Fruit fly (Drosophila melanogaster) whole organism, embryonic: Measurements from ENCODE around the gene CG15865.

ENCODE experiments used
- Atf3 ChIP-seq: fragments of 200-800 bp; sonication (Bioruptor generic); optimal IDR thresholded peaks from 3 replicates; lab custom pipeline; 2016; ENCODE audit warnings: missing biosample characterization, missing genetic modification characterization
- CG10366 ChIP-seq: fragments of 200-800 bp; sonication (Bioruptor generic); IDR thresholded peaks from 2 replicates; pipeline ENCODE4 v1.3.6; 2022; ENCODE audit warnings: missing biosample characterization, missing genetic modification characterization
- CG10543 ChIP-seq: fragments of 200-800 bp; sonication (Bioruptor generic); optimal IDR thresholded peaks from 3 replicates; lab custom pipeline; 2017; ENCODE audit warnings: missing biosample characterization, mild to moderate bottlenecking, missing genetic modification characterization, moderate library complexity
- CG10565 ChIP-seq: fragments of 200-800 bp; sonication (Bioruptor generic); optimal IDR thresholded peaks from 3 replicates; lab custom pipeline; 2016; ENCODE audit warnings: missing biosample characterization, mild to moderate bottlenecking, missing genetic modification characterization
- CG11456 ChIP-seq: fragments of 200-800 bp; sonication (Bioruptor generic); IDR thresholded peaks from 3 replicates; pipeline ENCODE4 v1.3.6; 2022; ENCODE audit warnings: missing biosample characterization, missing genetic modification characterization
- CG11695 ChIP-seq: fragments of 200-800 bp; sonication (Bioruptor generic); IDR thresholded peaks from 3 replicates; pipeline ENCODE4 v1.3.6; 2022; ENCODE audit warnings: missing biosample characterization, missing genetic modification characterization
- CG12391 ChIP-seq: fragments of 200-800 bp; sonication (Bioruptor generic); optimal IDR thresholded peaks from 3 replicates; lab custom pipeline; 2018; ENCODE audit warnings: missing biosample characterization, mild to moderate bottlenecking, missing genetic modification characterization, moderate library complexity
- CG14667 ChIP-seq: fragments of 200-800 bp; sonication (Bioruptor generic); IDR thresholded peaks from 2 replicates; pipeline ENCODE4 v1.3.6; 2022; ENCODE audit warnings: missing biosample characterization, missing genetic modification characterization
- CG15514 ChIP-seq: fragments of 200-800 bp; sonication (Bioruptor generic); optimal IDR thresholded peaks from 3 replicates; lab custom pipeline; 2017; ENCODE audit warnings: missing biosample characterization, missing genetic modification characterization, mild to moderate bottlenecking, moderate library complexity, missing genetic modification reagents
- CG18599 ChIP-seq: fragments of 200-800 bp; sonication (Bioruptor generic); optimal IDR thresholded peaks from 3 replicates; lab custom pipeline; 2017; ENCODE audit warnings: missing biosample characterization, missing genetic modification characterization, mild to moderate bottlenecking, moderate library complexity, missing genetic modification reagents
- CG2199 ChIP-seq: fragments of 200-800 bp; sonication (Bioruptor generic); IDR thresholded peaks from 3 replicates; pipeline ENCODE4 v1.3.6; 2022; ENCODE audit warnings: missing biosample characterization, missing genetic modification characterization
- CG2712 ChIP-seq: fragments of 200-800 bp; optimal IDR thresholded peaks from 3 replicates; lab custom pipeline; 2019; ENCODE audit warnings: missing biosample characterization, mild to moderate bottlenecking, missing genetic modification characterization, moderate library complexity
- CG2875 ChIP-seq: fragments of 200-800 bp; sonication (Bioruptor generic); optimal IDR thresholded peaks from 2 replicates; lab custom pipeline; 2017; ENCODE audit warnings: missing biosample characterization, mild to moderate bottlenecking, missing genetic modification characterization, missing genetic modification reagents
- CG34376 ChIP-seq: fragments of 200-800 bp; sonication (Bioruptor generic); optimal IDR thresholded peaks from 2 replicates; lab custom pipeline; 2018; ENCODE audit warnings: missing biosample characterization, mild to moderate bottlenecking, missing genetic modification characterization
- CG4282 ChIP-seq: fragments of 200-800 bp; sonication (Bioruptor generic); optimal IDR thresholded peaks from 2 replicates; lab custom pipeline; 2016; ENCODE audit warnings: missing biosample characterization, missing genetic modification characterization
- CG4360 ChIP-seq: fragments of 200-800 bp; sonication (Bioruptor generic); IDR thresholded peaks from 2 replicates; pipeline ENCODE4 v1.3.6; 2022; ENCODE audit warnings: missing biosample characterization, missing genetic modification characterization
- CG4424 ChIP-seq: fragments of 200-800 bp; sonication (Bioruptor generic); optimal IDR thresholded peaks from 3 replicates; lab custom pipeline; 2016; ENCODE audit warnings: missing biosample characterization, missing genetic modification characterization
- CG6254 ChIP-seq: fragments of 200-800 bp; sonication (Bioruptor generic); optimal IDR thresholded peaks from 3 replicates; lab custom pipeline; 2017; ENCODE audit warnings: mild to moderate bottlenecking, missing biosample characterization, missing genetic modification reagents, missing genetic modification characterization
- CG6272 ChIP-seq: fragments of 200-800 bp; sonication (Bioruptor generic); IDR thresholded peaks from 2 replicates; pipeline ENCODE4 v1.3.6; 2022; ENCODE audit warnings: missing biosample characterization, missing genetic modification characterization
- CG7745 ChIP-seq: fragments of 200-800 bp; sonication (Bioruptor generic); optimal IDR thresholded peaks from 2 replicates; lab custom pipeline; 2018; ENCODE audit warnings: missing biosample characterization, mild to moderate bottlenecking, missing genetic modification characterization, moderate library complexity
- CG7839 ChIP-seq: fragments of 200-800 bp; sonication (Bioruptor generic); optimal IDR thresholded peaks from 3 replicates; lab custom pipeline; 2018; ENCODE audit warnings: missing biosample characterization, mild to moderate bottlenecking, missing genetic modification characterization, moderate library complexity
- CG8388 ChIP-seq: fragments of 200-800 bp; sonication (Bioruptor generic); optimal IDR thresholded peaks from 2 replicates; lab custom pipeline; 2019; ENCODE audit warnings: missing biosample characterization, mild to moderate bottlenecking, missing genetic modification characterization, moderate library complexity
- CrebB ChIP-seq: fragments of 200-800 bp; sonication (Bioruptor generic); optimal IDR thresholded peaks from 3 replicates; lab custom pipeline; 2018; ENCODE audit warnings: missing biosample characterization, mild to moderate bottlenecking, missing genetic modification characterization
- Dek ChIP-seq: fragments of 200-800 bp; sonication (Bioruptor generic); optimal IDR thresholded peaks from 3 replicates; lab custom pipeline; 2019; ENCODE audit warnings: missing biosample characterization, mild to moderate bottlenecking, missing genetic modification characterization, moderate library complexity
- Dref ChIP-seq: fragments of 200-800 bp; sonication (Bioruptor generic); IDR thresholded peaks from 2 replicates; pipeline ENCODE4 v1.3.6; 2022; ENCODE audit warnings: missing biosample characterization, missing genetic modification characterization
- Ets97D ChIP-seq: fragments of 200-800 bp; sonication (Bioruptor generic); optimal IDR thresholded peaks from 3 replicates; lab custom pipeline; 2016; ENCODE audit warnings: missing biosample characterization, missing genetic modification characterization
- Gsc ChIP-seq: fragments of 200-800 bp; sonication (Bioruptor generic); IDR thresholded peaks from 2 replicates; pipeline ENCODE4 v1.3.6; 2022; ENCODE audit warnings: missing biosample characterization, missing genetic modification characterization
- Gug ChIP-seq: fragments of 200-800 bp; sonication (Bioruptor generic); IDR thresholded peaks from 4 replicates; pipeline ENCODE4 v1.3.6; 2022; ENCODE audit warnings: missing biosample characterization, missing genetic modification characterization
- HmgZ ChIP-seq: fragments of 200-800 bp; sonication (Bioruptor generic); optimal IDR thresholded peaks from 2 replicates; lab custom pipeline; 2018; ENCODE audit warnings: missing biosample characterization, mild to moderate bottlenecking, missing genetic modification characterization
- Hmx ChIP-seq: fragments of 200-800 bp; sonication (Bioruptor generic); optimal IDR thresholded peaks from 2 replicates; lab custom pipeline; 2016; ENCODE audit warnings: missing biosample characterization, missing genetic modification characterization
- Hr3 ChIP-seq: fragments of 200-800 bp; sonication (Bioruptor generic); optimal IDR thresholded peaks from 3 replicates; lab custom pipeline; 2016; ENCODE audit warnings: missing biosample characterization, missing genetic modification characterization
- Hr78 ChIP-seq, 2 experiments: fragments of 200-800 bp in 1 of 2; fragments of >200 bp in 1 of 2; sonication (Bioruptor generic) in 1 of 2; optimal IDR thresholded peaks; 2 replicates each; lab custom pipeline; 2017 to 2019; ENCODE audit warnings: missing biosample characterization in 2 of 2, missing genetic modification characterization in 2 of 2, mild to moderate bottlenecking in 1 of 2, moderate library complexity in 1 of 2
- Mad ChIP-seq: fragments of 200-800 bp; sonication (Bioruptor generic); optimal IDR thresholded peaks from 2 replicates; lab custom pipeline; 2016; ENCODE audit warnings: missing biosample characterization, missing genetic modification characterization
- Poxn ChIP-seq: fragments of 200-800 bp; sonication (Bioruptor generic); IDR thresholded peaks from 2 replicates; pipeline ENCODE4 v1.3.6; 2022; ENCODE audit warnings: missing biosample characterization, missing genetic modification characterization
- Sry-β ChIP-seq: fragments of 200-800 bp; sonication (Bioruptor generic); optimal IDR thresholded peaks from 2 replicates; lab custom pipeline; 2018; ENCODE audit warnings: missing biosample characterization, mild to moderate bottlenecking, missing genetic modification characterization, moderate library complexity
- Taf1 ChIP-seq: fragments of 200-800 bp; sonication (Bioruptor generic); IDR thresholded peaks from 2 replicates; pipeline ENCODE4 v1.3.6; 2022; ENCODE audit warnings: missing biosample characterization, missing genetic modification characterization
- amos ChIP-seq: fragments of 200-800 bp; sonication (Bioruptor generic); IDR thresholded peaks from 2 replicates; pipeline ENCODE4 v1.3.6; 2022; ENCODE audit warnings: missing biosample characterization, missing genetic modification characterization; ENCODE audit not compliant: partially characterized antibody
- bab2 ChIP-seq: fragments of 200-800 bp; sonication (Bioruptor generic); optimal IDR thresholded peaks from 2 replicates; lab custom pipeline; 2016; ENCODE audit warnings: missing biosample characterization, missing genetic modification characterization
- cad ChIP-seq: fragments of >200 bp; optimal IDR thresholded peaks from 2 replicates; lab custom pipeline; 2017; ENCODE audit warnings: missing biosample characterization, missing genetic modification characterization
- fd3F ChIP-seq: fragments of 200-800 bp; sonication (Bioruptor generic); optimal IDR thresholded peaks from 2 replicates; lab custom pipeline; 2018; ENCODE audit warnings: missing biosample characterization, mild to moderate bottlenecking, missing genetic modification characterization, moderate library complexity
- gfzf ChIP-seq: fragments of 200-800 bp; sonication (Bioruptor generic); optimal IDR thresholded peaks from 2 replicates; lab custom pipeline; 2016; ENCODE audit warnings: missing biosample characterization, mild to moderate bottlenecking, missing genetic modification characterization, moderate library complexity
- maf-S ChIP-seq: fragments of 200-800 bp; sonication (Bioruptor generic); optimal IDR thresholded peaks from 2 replicates; lab custom pipeline; 2016; ENCODE audit warnings: missing biosample characterization, missing genetic modification characterization
- pan ChIP-seq, 4 experiments: fragments of >200 bp in 3 of 4; fragments of 200-800 bp in 1 of 4; sonication (Bioruptor generic) in 1 of 4; optimal IDR thresholded peaks in 3 of 4; IDR thresholded peaks in 1 of 4; 2 replicates each; pipeline versions ENCODE4 v1.3.6 to Lab custom; 2017 to 2022; ENCODE audit warnings: missing biosample characterization in 2 of 4, missing genetic modification characterization in 2 of 4, mixed read lengths in 1 of 4
- pros ChIP-seq: fragments of 200-800 bp; sonication (Bioruptor generic); optimal IDR thresholded peaks from 3 replicates; lab custom pipeline; 2019; ENCODE audit warnings: missing biosample characterization, mild to moderate bottlenecking, missing genetic modification characterization, moderate library complexity
- salm ChIP-seq: fragments of 200-800 bp; sonication (Bioruptor generic); optimal IDR thresholded peaks from 2 replicates; lab custom pipeline; 2018; ENCODE audit warnings: missing biosample characterization, mild to moderate bottlenecking, missing genetic modification characterization
- scrt ChIP-seq: fragments of 200-800 bp; sonication (Bioruptor generic); optimal IDR thresholded peaks from 2 replicates; lab custom pipeline; 2018; ENCODE audit warnings: missing biosample characterization, mild to moderate bottlenecking, missing genetic modification characterization, moderate library complexity
- shn ChIP-seq: fragments of 200-800 bp; sonication (Bioruptor generic); optimal IDR thresholded peaks from 3 replicates; lab custom pipeline; 2016; ENCODE audit warnings: missing biosample characterization, missing genetic modification characterization
- zfh1 ChIP-seq: fragments of 200-800 bp; sonication (Bioruptor generic); IDR thresholded peaks from 3 replicates; pipeline ENCODE4 v1.3.6; 2022; ENCODE audit warnings: missing biosample characterization, missing genetic modification characterization

CG15865 gene

dm6 chrX:16695658-16696181, 31.5 kb upstream of the CG15865 start, which contains the start of gene CG4678 (continued):
- TF ChIP-seq CG2199 (GFP tag; lab: Robert Waterston, UW): peak; percentile 79; the same call in 2 of the 3 replicates
- no peak for TF ChIP-seq Taf1 (GFP tag; lab: Robert Waterston, UW)
- no peak for TF ChIP-seq CG34376 (GFP tag; lab: Kevin White, UChicago)
- peak; percentile 24 for TF ChIP-seq CG15514 (GFP tag; lab: Kevin White, UChicago)
- no peak for TF ChIP-seq Dek (tag; lab: Kevin White, UChicago)
- no peak for TF ChIP-seq pros (GFP tag; lab: Kevin White, UChicago)
- TF ChIP-seq CG4424: no peak
- no peak for TF ChIP-seq fd3F
- TF ChIP-seq HmgZ: peak; percentile 20
- peak; percentile 14 for TF ChIP-seq CG6254
- no peak for TF ChIP-seq CG11456 (GFP tag; lab: Robert Waterston, UW)
- TF ChIP-seq CG4282 (GFP tag; lab: Kevin White, UChicago): no peak
- TF ChIP-seq CG2712: peak; percentile 5
- no peak for TF ChIP-seq CG14667
- no peak for TF ChIP-seq CG7839
- TF ChIP-seq maf-S: no peak
- no peak for TF ChIP-seq Hr78 (GFP tag; optimal IDR thresholded peaks at IDR 0.05; lab: Kevin White, UChicago)
- no peak for TF ChIP-seq CG11695 (GFP tag; lab: Robert Waterston, UW)
- no peak for TF ChIP-seq Gug (GFP tag; lab: Robert Waterston, UW)
- TF ChIP-seq Gsc (GFP tag; lab: Robert Waterston, UW): no peak
- no peak for TF ChIP-seq CG12391 (tag; lab: Kevin White, UChicago)
- TF ChIP-seq Atf3 (GFP tag; lab: Kevin White, UChicago): no peak
- TF ChIP-seq CG2875 (GFP tag; lab: Kevin White, UChicago): no peak
- no peak for TF ChIP-seq CG8388 (GFP tag; lab: Kevin White, UChicago)
- TF ChIP-seq zfh1 (GFP tag; lab: Robert Waterston, UW): no peak
- no peak for TF ChIP-seq CG10565 (GFP tag; lab: Kevin White, UChicago)
- TF ChIP-seq bab2 (GFP tag; lab: Kevin White, UChicago): no peak
- TF ChIP-seq Sry-β (GFP tag; lab: Kevin White, UChicago): no peak
- TF ChIP-seq Hmx (GFP tag; lab: Kevin White, UChicago): no peak
- TF ChIP-seq salm (tag; lab: Kevin White, UChicago): no peak
- TF ChIP-seq CrebB (tag; lab: Kevin White, UChicago): no peak
- TF ChIP-seq shn: no peak
- peak; percentile 32; the same call in 1 of the 2 replicates for TF ChIP-seq amos (GFP tag; lab: Robert Waterston, UW)
- TF ChIP-seq scrt (GFP tag; lab: Kevin White, UChicago): no peak
- no peak for TF ChIP-seq Mad (GFP tag; lab: Kevin White, UChicago)
- no peak for TF ChIP-seq CG18599 (GFP tag; lab: Kevin White, UChicago)
- no peak for TF ChIP-seq CG6272
- TF ChIP-seq cad (GFP tag; lab: Kevin White, UChicago): no peak
- TF ChIP-seq Poxn (GFP tag; lab: Robert Waterston, UW): no peak
- TF ChIP-seq CG7745: no peak
- peak; percentile 72 for TF ChIP-seq gfzf (GFP tag; lab: Kevin White, UChicago)
- TF ChIP-seq CG10366 (GFP tag; lab: Robert Waterston, UW): no peak
- no peak for TF ChIP-seq Hr3 (GFP tag; lab: Kevin White, UChicago)
- no peak for TF ChIP-seq CG10543
- no peak for TF ChIP-seq CG4360 (GFP tag; lab: Robert Waterston, UW)
- TF ChIP-seq Ets97D (GFP tag; lab: Kevin White, UChicago): peak; percentile 52
- peak; percentile 46; the same call in 1 of the 2 replicates for TF ChIP-seq Dref (GFP tag; lab: Robert Waterston, UW)
- no peak for TF ChIP-seq pan (optimal IDR thresholded peaks at IDR 0.05; lab: Kevin White, UChicago)
- TF ChIP-seq pan (GFP tag; optimal IDR thresholded peaks at IDR 0.05 in 1 of 2, IDR thresholded peaks at IDR 0.05 in 1 of 2): no peak
